Fruit fly (Drosophila melanogaster) ovary, adult (tissue): ENCODE measurements around the gene CG43333.

Experiments used
- CG17801 ChIP-seq: fragments of 200-800 bp; optimal IDR thresholded peaks from 2 replicates; lab custom pipeline; 2019; ENCODE audit warnings: missing biosample characterization, mild to moderate bottlenecking, missing genetic modification characterization, moderate library complexity; ENCODE audit not compliant: partially characterized antibody

The CG43333 gene

DNA sequence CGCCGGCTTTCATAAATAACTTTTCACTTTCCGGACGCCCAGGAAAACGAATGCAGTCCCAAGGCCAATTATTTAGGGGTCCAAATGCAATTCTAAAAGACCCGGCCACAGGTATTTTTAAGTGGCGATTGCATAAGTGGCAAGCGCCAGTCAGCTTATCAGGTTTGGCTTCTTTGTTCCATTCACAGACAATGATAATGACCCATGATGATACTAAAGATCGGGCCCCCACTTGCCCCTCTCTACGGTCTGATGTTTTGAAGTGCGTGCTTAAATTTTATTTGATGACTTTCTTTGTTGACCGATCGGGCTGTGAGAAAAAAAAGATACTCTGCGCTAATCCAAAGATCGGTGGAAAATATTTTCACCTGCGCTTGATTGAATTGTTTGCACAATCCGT lies 1.4 kb upstream of the CG43333 start:
- no peak for TF ChIP-seq CG17801 (GFP tag; lab: Kevin White, UChicago)

dm6 chr2L:14179409-14179808 lies 1.1 kb downstream of the CG43333 start:
- TF ChIP-seq CG17801 (GFP tag; lab: Kevin White, UChicago): no peak

DNA sequence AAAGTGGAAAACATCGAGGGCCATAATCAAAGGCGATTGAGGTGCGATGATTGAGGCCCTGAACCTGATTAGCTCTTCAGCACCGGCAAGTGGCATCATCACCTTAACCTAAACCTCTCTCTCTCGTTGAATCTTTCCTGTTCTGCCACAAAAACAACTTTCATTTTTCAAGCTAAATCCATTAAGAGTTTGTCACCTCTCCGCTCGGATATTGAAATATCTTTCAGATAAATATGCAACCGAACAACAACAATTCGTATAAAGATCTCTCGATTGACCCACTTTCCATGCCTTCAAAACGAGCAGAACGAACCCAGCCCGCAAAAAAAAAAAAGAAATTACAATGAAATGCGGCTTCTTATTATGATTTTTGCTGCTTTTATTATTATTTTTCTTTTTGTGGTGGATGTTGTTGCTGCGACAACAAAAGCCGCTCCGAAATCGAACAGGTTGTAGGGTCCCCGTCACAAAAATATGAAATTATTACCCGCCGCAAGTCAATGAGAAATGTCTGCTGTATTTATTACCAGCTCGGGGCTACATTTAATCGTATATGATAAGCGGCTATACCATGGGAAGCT lies 3.0 kb downstream of the CG43333 start:
- no peak for TF ChIP-seq CG17801 (GFP tag; lab: Kevin White, UChicago)

dm6 chr2L:14169653-14170052 lies 10.8 kb downstream of the CG43333 start:
- TF ChIP-seq CG17801 (GFP tag; lab: Kevin White, UChicago): no peak

DNA sequence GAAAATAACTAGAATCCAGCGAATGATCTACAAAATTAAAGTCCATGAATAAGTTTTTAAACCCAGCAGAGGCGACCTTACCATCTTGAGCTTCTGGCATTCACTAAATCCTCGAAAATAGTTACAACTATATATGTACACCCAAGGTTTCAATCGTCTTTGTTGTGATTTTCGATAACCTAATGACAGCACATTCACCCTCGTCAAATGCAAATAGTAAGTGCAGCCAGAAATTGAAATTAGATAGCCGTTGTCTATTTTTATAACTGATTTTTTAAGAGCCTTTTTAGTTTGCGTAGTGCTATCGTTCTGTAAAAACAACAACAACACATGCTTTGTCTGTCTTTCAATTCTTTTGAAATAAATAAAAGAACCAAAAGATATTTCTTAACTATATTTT lies 17.4 kb downstream of the CG43333 start, which contains the start of gene CG43332:
Gene CG43332, minus strand, starts transcription at position 101 of the 400 bp plus-strand sequence.
- no peak for TF ChIP-seq CG17801 (GFP tag; lab: Kevin White, UChicago)

- TF ChIP-seq CG17801 (GFP tag; lab: Kevin White, UChicago): no peak
Measured at dm6 chr2L:14160887-14161286, 19.6 kb downstream of the CG43333 start.

DNA sequence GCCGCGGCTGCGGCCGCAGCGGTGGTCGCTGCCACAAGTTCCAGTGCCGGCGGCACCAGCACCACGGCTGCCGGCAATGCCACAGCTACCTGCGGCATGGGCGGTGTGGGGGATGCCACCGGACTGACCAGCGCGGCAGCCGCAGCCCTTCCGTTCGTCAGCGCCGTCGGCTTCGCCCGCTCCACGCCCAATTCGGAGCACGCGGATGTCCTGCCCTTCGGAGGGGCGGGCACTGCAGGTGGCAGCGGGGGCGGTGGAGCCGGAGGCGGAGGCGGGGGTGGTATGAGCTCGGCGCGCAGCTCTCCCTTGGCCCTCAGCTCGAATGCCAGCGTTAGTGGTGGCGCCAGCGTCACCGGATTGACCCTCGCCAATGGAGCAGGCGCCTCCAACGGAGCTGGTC lies 22.5 kb downstream of the CG43333 start:
- TF ChIP-seq CG17801 (GFP tag; lab: Kevin White, UChicago): no peak

dm6 chr2L:14146368-14146767 lies 34.1 kb downstream of the CG43333 start:
- TF ChIP-seq CG17801 (GFP tag; lab: Kevin White, UChicago): no peak

- TF ChIP-seq CG17801 (GFP tag; lab: Kevin White, UChicago): no peak
Measured at dm6 chr2L:14142842-14143241, 37.6 kb downstream of the CG43333 start.

- no peak for TF ChIP-seq CG17801 (GFP tag; lab: Kevin White, UChicago)
Measured at dm6 chr2L:14141238-14141637, 39.2 kb downstream of the CG43333 start.

DNA sequence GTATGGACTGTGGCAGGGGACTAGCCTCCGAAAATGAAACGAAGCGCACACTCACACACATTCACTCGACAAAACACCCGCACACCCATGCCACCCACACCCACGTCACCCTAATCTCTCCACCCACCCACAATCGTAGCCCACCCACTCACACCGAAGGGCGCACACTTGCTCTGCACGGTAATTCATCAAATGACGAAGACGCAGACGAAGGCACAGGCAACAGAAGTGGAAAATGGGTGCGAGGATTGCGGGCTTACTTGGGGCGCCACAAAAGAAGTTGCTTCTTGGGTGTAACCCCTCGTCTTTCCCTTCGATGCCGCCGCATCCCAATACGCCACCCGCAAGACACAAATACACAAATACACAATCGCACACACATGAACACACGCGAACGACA lies 44.3 kb downstream of the CG43333 start:
- TF ChIP-seq CG17801 (GFP tag; lab: Kevin White, UChicago): no peak

- no peak for TF ChIP-seq CG17801 (GFP tag; lab: Kevin White, UChicago)
Measured at dm6 chr2L:14133562-14134539, 46.6 kb downstream of the CG43333 start.

dm6 chr2L:14125630-14126029 lies 54.9 kb downstream of the CG43333 start:
- TF ChIP-seq CG17801 (GFP tag; lab: Kevin White, UChicago): no peak

dm6 chr2L:14123605-14124004 lies 56.9 kb downstream of the CG43333 start:
- TF ChIP-seq CG17801 (GFP tag; lab: Kevin White, UChicago): no peak

DNA sequence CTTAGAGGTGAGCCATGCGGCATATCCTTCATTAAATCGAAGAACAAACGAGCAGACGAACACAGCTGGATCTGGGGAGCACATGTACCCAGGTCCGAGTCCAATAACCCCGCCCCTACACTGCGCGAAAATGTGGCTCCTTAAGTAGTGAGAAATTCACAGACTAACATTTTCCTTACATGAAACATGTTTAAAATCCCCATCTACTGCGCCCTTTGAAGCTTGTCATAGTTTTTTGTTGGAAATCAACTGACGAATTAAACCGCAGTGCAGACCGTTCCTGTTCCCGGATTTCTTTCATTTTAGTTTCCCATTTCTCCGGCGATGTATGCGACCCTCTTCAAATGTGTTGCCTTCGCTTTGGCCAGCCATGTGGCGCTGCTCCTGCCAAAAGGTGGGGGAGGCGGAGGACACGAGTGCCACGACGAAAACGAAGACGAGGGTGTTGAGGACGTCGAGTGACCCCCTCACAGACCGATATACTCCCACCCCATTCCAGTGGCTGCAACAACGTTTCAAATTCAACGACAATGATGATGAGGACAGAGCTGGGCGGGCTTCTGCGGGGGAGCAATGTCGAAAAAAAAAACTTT lies 57.6 kb downstream of the CG43333 start:
- no peak for TF ChIP-seq CG17801 (GFP tag; lab: Kevin White, UChicago)
